Worm (Caenorhabditis elegans) whole organism, late embryonic: ENCODE data around the gene gmeb-1.

ENCODE experiments used
- ama-1 ChIP-seq: fragments of 150-350 bp; optimal IDR thresholded peaks from 2 replicates; lab custom pipeline; 2014
- che-1 ChIP-seq: sonication (generic microtip); optimal IDR thresholded peaks from 2 replicates; lab custom pipeline; 2016; ENCODE audit warnings: mild to moderate bottlenecking, missing genetic modification characterization, missing compliant biosample characterization
- fkh-10 ChIP-seq: fragments of 150-350 bp; optimal IDR thresholded peaks from 2 replicates; lab custom pipeline; 2014; ENCODE audit warnings: missing biosample characterization, missing genetic modification reagents, missing genetic modification characterization
- lin-11 ChIP-seq: fragments of 200-800 bp; sonication (Bioruptor generic); optimal IDR thresholded peaks from 2 replicates; lab custom pipeline; 2018; ENCODE audit warnings: mild to moderate bottlenecking, missing genetic modification characterization, missing compliant biosample characterization
- sox-4 ChIP-seq: sonication (generic microtip); optimal IDR thresholded peaks from 2 replicates; lab custom pipeline; 2017; ENCODE audit warnings: mild to moderate bottlenecking, missing genetic modification characterization, inconsistent platforms, missing compliant biosample characterization
- tbx-2 ChIP-seq: sonication (generic microtip); optimal IDR thresholded peaks from 2 replicates; lab custom pipeline; 2016; ENCODE audit warnings: missing genetic modification characterization, missing compliant biosample characterization
- unc-42 ChIP-seq: sonication (generic microtip); optimal IDR thresholded peaks from 2 replicates; lab custom pipeline; 2016; ENCODE audit warnings: missing genotype, missing genetic modification characterization, missing compliant biosample characterization
- unc-55 ChIP-seq: sonication (generic microtip); optimal IDR thresholded peaks from 2 replicates; lab custom pipeline; 2017; ENCODE audit warnings: missing biosample characterization, missing genetic modification reagents, missing genetic modification characterization

DNA sequence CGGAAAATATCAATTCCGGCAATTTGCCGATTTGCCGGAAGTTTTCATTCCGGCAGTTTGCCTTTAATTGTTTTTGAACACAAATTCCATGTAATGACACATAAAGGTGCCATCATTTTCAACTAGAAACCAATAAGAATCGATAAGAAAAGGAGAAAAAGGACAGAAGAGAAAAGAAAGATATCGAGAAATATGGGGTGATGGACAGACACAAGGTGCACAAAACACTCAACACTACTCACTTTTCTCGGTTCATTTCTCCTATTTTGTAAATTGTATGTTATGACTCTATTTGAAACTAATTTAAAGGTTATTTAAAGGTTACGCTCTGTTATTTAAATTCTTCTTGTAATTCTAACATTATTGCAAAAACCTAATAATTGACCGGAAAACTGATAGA is 31.5 kb downstream of the gmeb-1 start:
- TF ChIP-seq lin-11 (no peak), fkh-10 (no peak), che-1 (no peak), sox-4 (no peak), tbx-2 (no peak), ama-1 (lab: Kevin White, UChicago) (no peak), unc-42 (tag; lab: Kevin White, UChicago) (no peak), unc-55 (GFP tag; lab: Kevin White, UChicago) (no peak)
